Fruit fly (Drosophila melanogaster) whole organism, embryonic: ENCODE data around the gene Lipt2.

Source experiments
- BtbVII ChIP-seq: fragments of 200-800 bp; sonication (Bioruptor generic); optimal IDR thresholded peaks from 3 replicates; lab custom pipeline; 2017; ENCODE audit warnings: missing biosample characterization, mild to moderate bottlenecking, missing genetic modification characterization
- CG12104 ChIP-seq: fragments of 200-800 bp; sonication (Bioruptor generic); optimal IDR thresholded peaks from 3 replicates; lab custom pipeline; 2016; ENCODE audit warnings: missing biosample characterization, missing genetic modification characterization
- CG12744 ChIP-seq: fragments of 200-800 bp; sonication (Bioruptor generic); optimal IDR thresholded peaks from 2 replicates; lab custom pipeline; 2016; ENCODE audit warnings: missing biosample characterization, missing genetic modification characterization
- CG15011 ChIP-seq: fragments of 200-800 bp; sonication (Bioruptor generic); optimal IDR thresholded peaks from 3 replicates; lab custom pipeline; 2018; ENCODE audit warnings: missing biosample characterization, mild to moderate bottlenecking, missing genetic modification characterization
- CG17612 ChIP-seq: fragments of 200-800 bp; sonication (Bioruptor generic); IDR thresholded peaks from 2 replicates; pipeline ENCODE4 v1.3.6; 2022; ENCODE audit warnings: missing biosample characterization, missing genetic modification characterization
- CG30403 ChIP-seq: fragments of 200-800 bp; sonication (Bioruptor generic); optimal IDR thresholded peaks from 3 replicates; lab custom pipeline; 2016; ENCODE audit warnings: missing biosample characterization, missing genetic modification characterization
- CG3065 ChIP-seq: fragments of 200-800 bp; sonication (Bioruptor generic); optimal IDR thresholded peaks from 2 replicates; lab custom pipeline; 2016; ENCODE audit warnings: missing biosample characterization, missing genetic modification characterization
- CG31365 ChIP-seq: fragments of 200-800 bp; sonication (Bioruptor generic); optimal IDR thresholded peaks from 2 replicates; lab custom pipeline; 2018; ENCODE audit warnings: missing biosample characterization, mild to moderate bottlenecking, missing genetic modification characterization
- CG31441 ChIP-seq: fragments of 200-800 bp; sonication (Bioruptor generic); IDR thresholded peaks from 2 replicates; pipeline ENCODE4 v1.3.6; 2022; ENCODE audit warnings: missing biosample characterization, missing genetic modification characterization
- CG3838 ChIP-seq: fragments of 200-800 bp; sonication (Bioruptor generic); optimal IDR thresholded peaks from 3 replicates; lab custom pipeline; 2016; ENCODE audit warnings: missing biosample characterization, missing genetic modification characterization
- CG3995 ChIP-seq: fragments of 200-800 bp; sonication (Bioruptor generic); optimal IDR thresholded peaks from 3 replicates; lab custom pipeline; 2016; ENCODE audit warnings: missing biosample characterization, missing genetic modification characterization
- CG4424 ChIP-seq: fragments of 200-800 bp; sonication (Bioruptor generic); optimal IDR thresholded peaks from 3 replicates; lab custom pipeline; 2016; ENCODE audit warnings: missing biosample characterization, missing genetic modification characterization
- CG5953 ChIP-seq: fragments of 200-800 bp; sonication (Bioruptor generic); IDR thresholded peaks from 2 replicates; pipeline ENCODE4 v1.3.6; 2022; ENCODE audit warnings: missing biosample characterization, missing genetic modification characterization
- CG6765 ChIP-seq: fragments of 200-800 bp; sonication (Bioruptor generic); optimal IDR thresholded peaks from 3 replicates; lab custom pipeline; 2017; ENCODE audit warnings: missing biosample characterization, mild to moderate bottlenecking, missing genetic modification characterization
- CG7786 ChIP-seq: fragments of 200-800 bp; sonication (Bioruptor generic); optimal IDR thresholded peaks from 2 replicates; lab custom pipeline; 2016; ENCODE audit warnings: missing biosample characterization, missing genetic modification characterization
- CG7928 ChIP-seq: fragments of 200-800 bp; sonication (Bioruptor generic); optimal IDR thresholded peaks from 2 replicates; lab custom pipeline; 2017; ENCODE audit warnings: missing biosample characterization, mild to moderate bottlenecking, missing genetic modification characterization
- CG8924 ChIP-seq: fragments of 200-800 bp; optimal IDR thresholded peaks from 3 replicates; lab custom pipeline; 2019; ENCODE audit warnings: missing biosample characterization, mild to moderate bottlenecking, missing genetic modification characterization, moderate library complexity
- CG9797 ChIP-seq: fragments of 200-800 bp; sonication (Bioruptor generic); optimal IDR thresholded peaks from 3 replicates; lab custom pipeline; 2018; ENCODE audit warnings: missing biosample characterization, mild to moderate bottlenecking, missing genetic modification characterization
- CoRest ChIP-seq: fragments of 200-800 bp; sonication (Bioruptor generic); optimal IDR thresholded peaks from 3 replicates; lab custom pipeline; 2018; ENCODE audit warnings: missing biosample characterization, mild to moderate bottlenecking, missing genetic modification characterization, moderate library complexity
- D ChIP-seq, 2 experiments: fragments of 200-800 bp in 1 of 2; fragments of >200 bp in 1 of 2; sonication (Bioruptor generic) in 1 of 2; optimal IDR thresholded peaks; 2 replicates in 1 of 2; 3 replicates in 1 of 2; lab custom pipeline; 2017; ENCODE audit warnings: mild to moderate bottlenecking in 1 of 2, missing biosample characterization in 1 of 2, missing genetic modification characterization in 1 of 2, missing genetic modification reagents in 1 of 2
- Dip3 ChIP-seq: fragments of 200-800 bp; sonication (Bioruptor generic); optimal IDR thresholded peaks from 3 replicates; lab custom pipeline; 2016; ENCODE audit warnings: missing biosample characterization, missing genetic modification characterization
- Doc3 ChIP-seq: fragments of 200-800 bp; sonication (Bioruptor generic); IDR thresholded peaks from 3 replicates; pipeline ENCODE4 v1.3.6; 2022; ENCODE audit warnings: missing biosample characterization, missing genetic modification characterization; ENCODE audit not compliant: partially characterized antibody
- Hr39 ChIP-seq: fragments of >200 bp; optimal IDR thresholded peaks from 2 replicates; lab custom pipeline; 2017
- MESR4 ChIP-seq: fragments of 200-800 bp; sonication (Bioruptor generic); optimal IDR thresholded peaks from 2 replicates; lab custom pipeline; 2018; ENCODE audit warnings: missing biosample characterization, mild to moderate bottlenecking, missing genetic modification characterization, moderate library complexity
- YL-1 ChIP-seq: fragments of 200-800 bp; sonication (Bioruptor generic); optimal IDR thresholded peaks from 3 replicates; lab custom pipeline; 2017; ENCODE audit warnings: missing biosample characterization, mild to moderate bottlenecking, missing genetic modification characterization
- ap ChIP-seq: fragments of 200-800 bp; sonication (Bioruptor generic); IDR thresholded peaks from 2 replicates; pipeline ENCODE4 v1.3.6; 2022; ENCODE audit warnings: missing biosample characterization, missing genetic modification characterization
- cato ChIP-seq: fragments of 200-800 bp; sonication (Bioruptor generic); optimal IDR thresholded peaks from 2 replicates; lab custom pipeline; 2016; ENCODE audit warnings: missing biosample characterization, missing genetic modification characterization, borderline replicate concordance
- crp ChIP-seq, 2 experiments: fragments of 200-800 bp; sonication (Bioruptor generic); optimal IDR thresholded peaks; 2 replicates in 1 of 2; 3 replicates in 1 of 2; lab custom pipeline; 2017; ENCODE audit warnings: missing biosample characterization in 2 of 2, missing genetic modification characterization in 2 of 2, mild to moderate bottlenecking in 1 of 2, moderate library complexity in 1 of 2
- cwo ChIP-seq: fragments of 200-800 bp; sonication (Bioruptor generic); optimal IDR thresholded peaks from 3 replicates; lab custom pipeline; 2017; ENCODE audit warnings: missing biosample characterization, missing genetic modification characterization, mild to moderate bottlenecking, moderate library complexity, missing genetic modification reagents
- dimm ChIP-seq: fragments of 200-800 bp; sonication (Bioruptor generic); IDR thresholded peaks from 2 replicates; pipeline ENCODE4 v1.3.6; 2022; ENCODE audit warnings: missing biosample characterization, missing genetic modification characterization
- ems ChIP-seq: fragments of 200-800 bp; sonication (Bioruptor generic); optimal IDR thresholded peaks from 3 replicates; lab custom pipeline; 2016; ENCODE audit warnings: missing biosample characterization, missing genetic modification characterization
- fd96Cb ChIP-seq: fragments of 200-800 bp; sonication (Bioruptor generic); optimal IDR thresholded peaks from 2 replicates; lab custom pipeline; 2018; ENCODE audit warnings: missing biosample characterization, mild to moderate bottlenecking, missing genetic modification characterization, moderate library complexity
- gcm ChIP-seq: fragments of 200-800 bp; sonication (Bioruptor generic); optimal IDR thresholded peaks from 2 replicates; lab custom pipeline; 2019; ENCODE audit warnings: missing biosample characterization, mild to moderate bottlenecking, missing genetic modification characterization, moderate library complexity
- grau ChIP-seq: fragments of 200-800 bp; optimal IDR thresholded peaks from 3 replicates; lab custom pipeline; 2019; ENCODE audit warnings: missing biosample characterization, mild to moderate bottlenecking, missing genetic modification characterization, moderate library complexity
- jigr1 ChIP-seq: fragments of 200-800 bp; sonication (Bioruptor generic); IDR thresholded peaks from 3 replicates; pipeline ENCODE4 v1.3.6; 2022; ENCODE audit warnings: missing biosample characterization, missing genetic modification characterization
- lbe ChIP-seq: fragments of 200-800 bp; sonication (Bioruptor generic); optimal IDR thresholded peaks from 2 replicates; lab custom pipeline; 2016; ENCODE audit warnings: missing biosample characterization, mild to moderate bottlenecking, missing genetic modification characterization
- nmo ChIP-seq: fragments of 200-800 bp; sonication (Bioruptor generic); optimal IDR thresholded peaks from 2 replicates; lab custom pipeline; 2018; ENCODE audit warnings: missing biosample characterization, mild to moderate bottlenecking, missing genetic modification characterization, moderate library complexity
- nom ChIP-seq: fragments of 200-800 bp; sonication (Bioruptor generic); optimal IDR thresholded peaks from 2 replicates; lab custom pipeline; 2017; ENCODE audit warnings: missing biosample characterization, missing genetic modification characterization, mild to moderate bottlenecking, moderate library complexity, missing genetic modification reagents
- org-1 ChIP-seq: fragments of 200-800 bp; sonication (Bioruptor generic); optimal IDR thresholded peaks from 2 replicates; lab custom pipeline; 2017; ENCODE audit warnings: missing biosample characterization, missing genetic modification characterization
- pum ChIP-seq: fragments of 200-800 bp; sonication (Bioruptor generic); optimal IDR thresholded peaks from 2 replicates; lab custom pipeline; 2016; ENCODE audit warnings: missing biosample characterization, missing genetic modification characterization
- rib ChIP-seq: fragments of 200-800 bp; sonication (Bioruptor generic); IDR thresholded peaks from 2 replicates; pipeline ENCODE4 v1.3.6; 2022; ENCODE audit warnings: missing biosample characterization, missing genetic modification characterization
- ro ChIP-seq: fragments of 200-800 bp; sonication (Bioruptor generic); IDR thresholded peaks from 2 replicates; pipeline ENCODE4 v1.3.6; 2022; ENCODE audit warnings: missing biosample characterization, missing genetic modification characterization
- schlank ChIP-seq: fragments of 200-800 bp; sonication (Bioruptor generic); optimal IDR thresholded peaks from 2 replicates; lab custom pipeline; 2018; ENCODE audit warnings: missing biosample characterization, mild to moderate bottlenecking, missing genetic modification characterization
- sens-2 ChIP-seq: fragments of 200-800 bp; sonication (Bioruptor generic); IDR thresholded peaks from 2 replicates; pipeline ENCODE4 v1.3.6; 2022; ENCODE audit warnings: missing biosample characterization, missing genetic modification characterization
- so ChIP-seq: fragments of 200-800 bp; sonication (Bioruptor generic); IDR thresholded peaks from 3 replicates; pipeline ENCODE4 v1.3.6; 2022; ENCODE audit warnings: missing biosample characterization, missing genetic modification characterization
- vfl ChIP-seq: fragments of 200-800 bp; sonication (Bioruptor generic); optimal IDR thresholded peaks from 2 replicates; lab custom pipeline; 2016; ENCODE audit warnings: missing biosample characterization, missing genetic modification characterization
- vnd ChIP-seq: fragments of 200-800 bp; sonication (Bioruptor generic); IDR thresholded peaks from 3 replicates; pipeline ENCODE4 v1.3.6; 2022; ENCODE audit warnings: missing biosample characterization, missing genetic modification characterization; ENCODE audit not compliant: partially characterized antibody
- zfh1 ChIP-seq: fragments of 200-800 bp; sonication (Bioruptor generic); IDR thresholded peaks from 3 replicates; pipeline ENCODE4 v1.3.6; 2022; ENCODE audit warnings: missing biosample characterization, missing genetic modification characterization

The Lipt2 gene

dm6 chr3R:4478220-4479037 lies 41.3 kb upstream of the Lipt2 start (continued):
- peak; percentile 62 for TF ChIP-seq CG15011 (GFP tag; lab: Kevin White, UChicago)
- TF ChIP-seq jigr1 (GFP tag; lab: Robert Waterston, UW): 0 out of 3 replicates have a peak, but pooled peaks have one; percentile 53
- peak; percentile 91 for TF ChIP-seq so (GFP tag; lab: Robert Waterston, UW)
- TF ChIP-seq CG31441 (GFP tag; lab: Robert Waterston, UW): peak; percentile 80
- peak; percentile 82 for TF ChIP-seq sens-2 (GFP tag; lab: Robert Waterston, UW)
- TF ChIP-seq CG7786 (GFP tag; lab: Kevin White, UChicago): peak; percentile 85
- TF ChIP-seq vnd: no peak
- peak; percentile 58 for TF ChIP-seq cato
- TF ChIP-seq ap (GFP tag; lab: Robert Waterston, UW): peak; percentile 84
- TF ChIP-seq CG3065 (GFP tag; lab: Kevin White, UChicago): peak; percentile 99
- TF ChIP-seq fd96Cb (tag; lab: Kevin White, UChicago): peak; percentile 76
- peak; percentile 46 for TF ChIP-seq CG12104 (GFP tag; lab: Kevin White, UChicago)
- TF ChIP-seq CG30403 (GFP tag; lab: Kevin White, UChicago): peak; percentile 91
- peak; percentile 73 for TF ChIP-seq CoRest (tag; lab: Kevin White, UChicago)
- TF ChIP-seq BtbVII (GFP tag; lab: Kevin White, UChicago): peak; percentile 85
- TF ChIP-seq CG3995 (GFP tag; lab: Kevin White, UChicago): peak; percentile 37
- no peak for TF ChIP-seq CG9797 (GFP tag; lab: Kevin White, UChicago)
- TF ChIP-seq Hr39 (lab: Kevin White, UChicago): no peak
- TF ChIP-seq CG6765 (GFP tag; lab: Kevin White, UChicago): peak; percentile 81
- TF ChIP-seq crp (GFP tag; optimal IDR thresholded peaks at IDR 0.05; lab: Kevin White, UChicago): peak in 1 of 2 experiments; percentile 20
- TF ChIP-seq schlank: peak; percentile 59
- TF ChIP-seq CG4424: peak; percentile 90
- peak; percentile 90 for TF ChIP-seq zfh1 (GFP tag; lab: Robert Waterston, UW)
- TF ChIP-seq CG8924 (tag; lab: Kevin White, UChicago): peak; percentile 80
- TF ChIP-seq nom (GFP tag; lab: Kevin White, UChicago): peak; percentile 70
- peak; percentile 79 for TF ChIP-seq pum (GFP tag; lab: Kevin White, UChicago)
- peak; percentile 91 for TF ChIP-seq cwo
- TF ChIP-seq CG12744: peak; percentile 85
- peak; percentile 73; the same call in 1 of the 2 replicates for TF ChIP-seq rib (GFP tag; lab: Robert Waterston, UW)
- peak; percentile 55 for TF ChIP-seq org-1 (GFP tag; lab: Kevin White, UChicago)
- peak; percentile 69 for TF ChIP-seq CG3838 (GFP tag; lab: Kevin White, UChicago)
- peak; percentile 81 for TF ChIP-seq grau
- TF ChIP-seq D (optimal IDR thresholded peaks at IDR 0.05; lab: Kevin White, UChicago): no peak
- TF ChIP-seq D (GFP tag; optimal IDR thresholded peaks at IDR 0.05; lab: Kevin White, UChicago): peak; percentile 69
- peak; percentile 78 for TF ChIP-seq nmo (GFP tag; lab: Kevin White, UChicago)
- TF ChIP-seq CG17612 (GFP tag; lab: Robert Waterston, UW): peak; percentile 75
- peak; percentile 92 for TF ChIP-seq ems (GFP tag; lab: Kevin White, UChicago)
- peak; percentile 36 for TF ChIP-seq MESR4 (GFP tag; lab: Kevin White, UChicago)
- peak; percentile 66 for TF ChIP-seq dimm
- TF ChIP-seq Dip3 (GFP tag; lab: Kevin White, UChicago): peak; percentile 86
- TF ChIP-seq CG31365 (tag; lab: Kevin White, UChicago): peak; percentile 55
- TF ChIP-seq gcm: peak; percentile 81
- no peak for TF ChIP-seq ro
- TF ChIP-seq vfl (GFP tag; lab: Kevin White, UChicago): peak; percentile 91
- TF ChIP-seq CG7928 (GFP tag; lab: Kevin White, UChicago): peak; percentile 56
- TF ChIP-seq YL-1 (GFP tag; lab: Kevin White, UChicago): peak; percentile 37
- TF ChIP-seq Doc3 (GFP tag; lab: Robert Waterston, UW): no peak
- peak; percentile 80; the same call in 1 of the 2 replicates for TF ChIP-seq CG5953
- peak; percentile 83 for TF ChIP-seq lbe
